Worm (Caenorhabditis elegans): Measurements from ENCODE around the gene F48G7.8.
A peak's percentile ranks its signal among the peaks of the same experiment; 100 is the strongest.

The F48G7.8 gene

DNA sequence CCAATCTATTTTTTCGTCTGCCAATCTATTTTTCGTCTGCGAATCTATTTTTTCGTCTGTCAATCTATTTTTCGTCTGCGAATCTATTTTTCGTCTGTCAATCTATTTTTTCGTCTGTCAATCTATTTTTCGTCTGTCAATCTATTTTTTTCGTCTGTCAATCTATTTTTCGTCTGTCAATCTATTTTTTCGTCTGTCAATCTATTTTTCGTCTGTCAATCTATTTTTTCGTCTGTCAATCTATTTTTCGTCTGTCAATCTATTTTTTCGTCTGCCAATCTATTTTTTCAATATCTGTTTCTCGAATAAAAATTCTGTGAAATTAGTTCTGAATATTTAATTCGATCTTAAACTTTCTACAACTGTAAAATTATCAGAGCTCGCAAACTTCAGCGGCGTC is 30.7 kb upstream of the F48G7.8 start:
- TF ChIP-seq egrh-3 (GFP tag; IDR thresholded peaks at IDR 0.05) (peak; percentile 92), madf-3 (GFP tag; IDR thresholded peaks at IDR 0.05) (peak; percentile 74; the same call in 1 of the 2 replicates), Y53F4B.3 (GFP tag; IDR thresholded peaks at IDR 0.05) (peak; percentile 99; the same call in 1 of the 2 replicates), hsf-1 (GFP tag; IDR thresholded peaks at IDR 0.05) (0 out of 2 replicates have a peak, but pooled peaks have one; percentile 35), ceh-91 (GFP tag; IDR thresholded peaks at IDR 0.05) (peak; percentile 44; the same call in 1 of the 2 replicates)

DNA sequence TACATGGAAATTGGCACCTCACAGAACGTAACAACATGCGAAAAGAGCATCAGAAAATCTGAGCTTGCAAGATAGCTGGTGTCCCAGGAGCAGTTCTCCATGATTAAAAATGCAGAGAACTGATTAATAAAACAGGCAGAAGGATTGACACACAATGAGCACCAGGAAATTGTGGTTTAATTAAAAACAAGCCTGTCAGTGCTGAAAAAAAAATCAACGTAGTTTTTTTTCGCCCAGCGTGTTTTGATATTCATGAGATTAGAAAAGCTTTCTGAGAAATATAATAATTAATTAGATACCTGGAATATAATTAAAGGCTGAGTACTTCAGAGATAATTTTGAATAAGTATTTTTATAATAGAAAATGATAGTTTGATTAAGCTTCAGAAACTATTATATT is 30.2 kb upstream of the F48G7.8 start, which contains the start of gene srh-246:
srh-246 (minus strand) TSS at position 101 of the 400 bp plus-strand sequence.
- TF ChIP-seq ztf-22 (GFP tag; optimal IDR thresholded peaks at IDR 0.05), result no peak
- no peak for TF ChIP-seq die-1 (tag; optimal IDR thresholded peaks at IDR 0.05)
- TF ChIP-seq attf-6 (GFP tag; IDR thresholded peaks at IDR 0.05), result no peak

DNA sequence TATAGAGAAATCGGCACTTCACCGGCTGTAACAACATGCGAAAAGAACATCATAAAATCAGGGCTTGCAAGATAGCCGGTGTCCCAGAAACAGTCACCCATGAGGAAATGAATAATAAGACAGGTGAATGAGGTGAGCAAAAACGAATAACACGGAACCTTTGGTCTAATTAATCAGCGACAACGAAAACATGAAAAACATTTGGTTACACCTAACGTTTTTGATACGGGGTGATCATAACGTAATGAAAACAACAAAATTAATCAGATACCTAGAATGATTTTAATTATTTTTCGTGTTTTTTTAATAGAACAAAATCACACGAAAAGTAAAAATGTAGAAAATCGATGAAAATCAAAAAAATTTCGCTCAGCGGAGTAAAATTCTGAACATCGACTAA is 28.3 kb upstream of the F48G7.8 start, which contains the start of gene srh-245:
srh-245 (minus strand) TSS at position 101 of the 400 bp plus-strand sequence.
- TF ChIP-seq B0261.1 (tag; optimal IDR thresholded peaks at IDR 0.05) (no peak), Y53F4B.3 (GFP tag; IDR thresholded peaks at IDR 0.05) (no peak), zim-3 (tag; optimal IDR thresholded peaks at IDR 0.05) (no peak), F57A8.1 (GFP tag; optimal IDR thresholded peaks at IDR 0.05) (no peak), F37B4.10 (GFP tag; IDR thresholded peaks at IDR 0.05) (no peak), pha-4 (tag; optimal IDR thresholded peaks at IDR 0.05) (no peak), T26A5.8 (tag; optimal IDR thresholded peaks at IDR 0.05) (no peak), unc-62 (GFP tag; optimal IDR thresholded peaks at IDR 0.05) (no peak), lin-35 (GFP tag; optimal IDR thresholded peaks at IDR 0.05) (no peak), lag-1 (GFP tag; IDR thresholded peaks at IDR 0.05) (no peak), egrh-3 (GFP tag; IDR thresholded peaks at IDR 0.05) (no peak), dox-1 (GFP tag; IDR thresholded peaks at IDR 0.05) (no peak), ztf-3 (GFP tag; optimal IDR thresholded peaks at IDR 0.05) (no peak), snpc-1.1 (tag; optimal IDR thresholded peaks at IDR 0.05; ENCODE audit: insufficient read depth) (no peak)

DNA sequence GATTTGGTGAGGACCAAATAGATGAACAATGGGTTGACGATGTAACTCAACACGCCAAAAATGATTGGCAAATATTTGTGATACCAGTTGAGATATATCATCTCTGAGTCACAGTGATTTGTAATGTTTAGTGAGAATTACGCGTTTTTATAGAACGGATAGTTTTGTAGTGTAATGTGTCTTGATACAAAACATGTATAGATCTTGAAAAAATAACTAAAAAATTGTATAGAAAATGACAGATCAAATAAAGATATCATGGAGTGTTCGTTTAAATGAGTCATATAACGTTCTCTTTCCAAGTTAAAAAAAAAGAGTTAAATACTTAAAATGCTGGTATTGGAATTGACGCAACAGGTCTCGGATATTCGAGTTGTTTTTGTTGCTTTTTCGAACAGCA is 26.9 kb upstream of the F48G7.8 start, which contains the start of gene srj-6:
srj-6 (minus strand) TSS at position 101 of the 400 bp plus-strand sequence.
- TF ChIP-seq aptf-2 (GFP tag; conservative IDR thresholded peaks at IDR 0.05) (no peak), nfya-2 (GFP tag; IDR thresholded peaks at IDR 0.05) (no peak), him-1 (tag; optimal IDR thresholded peaks at IDR 0.05) (no peak), hmg-20 (GFP tag; IDR thresholded peaks at IDR 0.05) (no peak), F37B4.10 (GFP tag; IDR thresholded peaks at IDR 0.05) (no peak), tbx-9 (tag; optimal IDR thresholded peaks at IDR 0.05; ENCODE audit: borderline replicate concordance) (no peak), aptf-3 (GFP tag; IDR thresholded peaks at IDR 0.05) (no peak), ccch-3 (GFP tag; optimal IDR thresholded peaks at IDR 0.05) (no peak)

DNA sequence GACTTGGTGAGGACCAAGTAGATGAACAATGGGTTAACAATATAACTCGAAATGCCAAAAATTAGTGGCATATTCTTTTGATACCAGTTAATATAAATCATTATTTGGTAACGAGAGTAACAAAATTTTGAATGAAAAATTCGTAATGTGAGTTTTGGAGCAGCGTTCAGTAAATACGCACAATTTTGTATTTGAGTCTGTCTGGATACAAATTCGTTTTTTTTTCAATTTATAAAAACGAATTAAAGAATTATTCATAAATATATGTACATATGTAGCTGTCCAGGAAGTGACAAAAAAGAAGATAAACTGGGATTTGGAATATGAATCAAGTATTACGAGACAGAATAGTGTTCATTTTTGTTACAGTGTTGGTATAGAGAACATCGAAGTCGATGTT is 25.5 kb upstream of the F48G7.8 start, which contains the start of gene srj-5:
srj-5 (minus strand) TSS at position 101 of the 400 bp plus-strand sequence.
- TF ChIP-seq hlh-26 (GFP tag; conservative IDR thresholded peaks at IDR 0.05), result no peak
- no peak for TF ChIP-seq tbx-9 (tag; optimal IDR thresholded peaks at IDR 0.05; ENCODE audit: borderline replicate concordance)
- no peak for TF ChIP-seq gei-17 (GFP tag; optimal IDR thresholded peaks at IDR 0.05)
- TF ChIP-seq egl-44 (GFP tag; IDR thresholded peaks at IDR 0.05), result no peak
- no peak for TF ChIP-seq rec-8 (tag; optimal IDR thresholded peaks at IDR 0.05)
- TF ChIP-seq die-1 (tag; optimal IDR thresholded peaks at IDR 0.05), result no peak
- no peak for TF ChIP-seq dpl-1 (GFP tag; optimal IDR thresholded peaks at IDR 0.05)
- no peak for TF ChIP-seq atf-7 (tag; optimal IDR thresholded peaks at IDR 0.05)
- TF ChIP-seq nhr-120 (GFP tag; IDR thresholded peaks at IDR 0.05), result no peak
- TF ChIP-seq nfyb-1 (GFP tag; IDR thresholded peaks at IDR 0.05), result no peak
